Fruit fly (Drosophila melanogaster): ENCODE data around the gene Plp.

- no peak for TF ChIP-seq CG9797 (GFP tag; optimal IDR thresholded peaks at IDR 0.05)
- TF ChIP-seq CG4282 (GFP tag; optimal IDR thresholded peaks at IDR 0.05) = no peak
These were observed 71.3 kb downstream of the Plp start, which contains the start of gene CG32148 for dm6 chr3L:15023192-15023591.

All from whole organism, embryonic.